Worm (Caenorhabditis elegans) whole organism, midembryonic: ENCODE data around the gene C39B10.4.

Source experiments
- T22C8.4 ChIP-seq: fragments of 200-800 bp; sonication (Bioruptor generic); IDR thresholded peaks from 2 replicates; pipeline ENCODE4 v1.3.6; 2022; ENCODE audit warnings: missing genetic modification characterization, missing compliant biosample characterization
- med-1 ChIP-seq: sonication (generic microtip); optimal IDR thresholded peaks from 2 replicates; lab custom pipeline; 2017; ENCODE audit warnings: missing genetic modification characterization, mild to moderate bottlenecking, missing compliant biosample characterization, antibody characterized with exemption, missing genetic modification reagents; ENCODE audit not compliant: insufficient read depth

The C39B10.4 gene

DNA sequence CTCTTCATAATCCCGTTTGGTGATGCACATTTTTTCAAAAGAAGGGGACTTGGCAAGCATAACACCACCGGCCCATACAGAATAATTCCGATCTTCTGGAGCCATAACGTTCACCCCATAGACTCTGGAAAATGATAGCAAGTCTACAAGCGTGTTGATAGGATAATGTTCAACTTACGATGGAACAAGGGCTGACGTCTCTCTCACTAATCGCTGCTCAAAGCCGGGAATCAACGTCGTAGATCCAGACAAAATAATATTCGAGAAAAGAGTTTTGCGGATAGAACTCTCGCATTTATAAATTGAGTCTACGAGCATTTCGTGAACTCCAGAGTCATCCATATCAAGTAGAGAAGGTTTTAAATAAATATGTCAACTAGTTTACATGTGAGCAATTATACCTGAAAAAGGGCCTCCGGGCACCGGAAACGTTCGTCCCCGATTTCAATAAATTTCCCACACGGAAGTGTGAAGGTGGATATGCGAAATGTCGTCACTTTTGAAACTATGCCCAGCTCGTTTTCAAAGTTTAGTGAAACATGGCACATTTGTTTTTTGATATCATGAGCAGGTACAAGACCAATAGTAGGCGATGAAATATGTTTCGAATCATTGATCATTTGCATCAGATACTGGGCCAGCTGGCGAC lies 47.2 kb downstream of the C39B10.4 start:
- TF ChIP-seq med-1 (GFP tag; lab: Kevin White, UChicago) (no peak), T22C8.4 (GFP tag; lab: Robert Waterston, UW) (no peak)
